Worm (Caenorhabditis elegans) whole organism, young adult: ENCODE measurements around the gene evl-20.
A peak's percentile ranks its signal among the peaks of the same experiment; 100 is the strongest.

Source experiments
- F49E8.2 ChIP-seq: sonication (generic microtip); optimal IDR thresholded peaks from 3 replicates; lab custom pipeline; 2017; ENCODE audit warnings: missing genetic modification characterization, mild to moderate bottlenecking, missing compliant biosample characterization, antibody characterized with exemption, moderate library complexity; ENCODE audit not compliant: insufficient read depth
- T07F8.4 ChIP-seq: sonication (generic microtip); optimal IDR thresholded peaks from 2 replicates; lab custom pipeline; 2016; ENCODE audit warnings: mild to moderate bottlenecking, missing genetic modification characterization, moderate library complexity, missing compliant biosample characterization
- Y53G8AR.9 ChIP-seq: fragments of 200-800 bp; sonication (Bioruptor generic); conservative IDR thresholded peaks from 2 replicates; pipeline ENCODE4 v1.3.6; 2022; ENCODE audit warnings: missing genetic modification reagents, missing genetic modification characterization, missing compliant biosample characterization
- Y79H2A.3 ChIP-seq: fragments of 200-800 bp; sonication (Bioruptor generic); conservative IDR thresholded peaks from 2 replicates; pipeline ENCODE4 v1.3.6; 2022; ENCODE audit warnings: missing genetic modification reagents, missing genetic modification characterization, missing compliant biosample characterization
- aptf-2 ChIP-seq: fragments of 200-800 bp; sonication (Bioruptor generic); conservative IDR thresholded peaks from 2 replicates; pipeline ENCODE4 v1.3.6; 2022; ENCODE audit warnings: missing genetic modification reagents, missing genetic modification characterization, missing compliant biosample characterization
- aptf-3 ChIP-seq: fragments of 200-800 bp; sonication (Bioruptor generic); IDR thresholded peaks from 2 replicates; pipeline ENCODE4 v1.3.6; 2022; ENCODE audit warnings: missing genetic modification characterization, missing compliant biosample characterization
- attf-5 ChIP-seq: fragments of 200-800 bp; sonication (Bioruptor generic); optimal IDR thresholded peaks from 2 replicates; lab custom pipeline; 2018; ENCODE audit warnings: mild to moderate bottlenecking, missing genetic modification characterization, missing compliant biosample characterization
- bed-1 ChIP-seq: fragments of 200-800 bp; sonication (Bioruptor generic); IDR thresholded peaks from 2 replicates; pipeline ENCODE4 v1.3.6; 2022; ENCODE audit warnings: missing genetic modification reagents, missing genetic modification characterization, missing compliant biosample characterization
- bed-2 ChIP-seq: fragments of 200-800 bp; sonication (Bioruptor generic); IDR thresholded peaks from 2 replicates; pipeline ENCODE4 v1.3.6; 2022; ENCODE audit warnings: missing genetic modification reagents, missing genetic modification characterization, missing compliant biosample characterization
- ceh-100 ChIP-seq: fragments of 200-800 bp; sonication (Bioruptor generic); IDR thresholded peaks from 2 replicates; pipeline ENCODE4 v1.3.6; 2022; ENCODE audit warnings: missing genetic modification reagents, missing genetic modification characterization, missing compliant biosample characterization
- chd-7 ChIP-seq: sonication (generic microtip); optimal IDR thresholded peaks from 2 replicates; lab custom pipeline; 2016; ENCODE audit warnings: mild to moderate bottlenecking, missing genetic modification characterization, moderate library complexity, missing compliant biosample characterization
- dox-1 ChIP-seq: fragments of 200-800 bp; sonication (Bioruptor generic); IDR thresholded peaks from 2 replicates; pipeline ENCODE4 v1.3.6; 2022; ENCODE audit warnings: missing genetic modification reagents, missing genetic modification characterization, missing compliant biosample characterization
- ekl-4 ChIP-seq: fragments of 200-800 bp; sonication (Bioruptor generic); IDR thresholded peaks from 2 replicates; pipeline ENCODE4 v1.3.6; 2022; ENCODE audit warnings: missing genetic modification reagents, missing genetic modification characterization, missing compliant biosample characterization
- ets-4 ChIP-seq: fragments of 200-800 bp; sonication (Bioruptor generic); optimal IDR thresholded peaks from 2 replicates; lab custom pipeline; 2018; ENCODE audit warnings: mild to moderate bottlenecking, missing genetic modification characterization, missing compliant biosample characterization
- gei-17 ChIP-seq: fragments of 200-800 bp; sonication (Bioruptor generic); optimal IDR thresholded peaks from 2 replicates; lab custom pipeline; 2018; ENCODE audit warnings: mild to moderate bottlenecking, missing genetic modification characterization, missing compliant biosample characterization
- him-1 ChIP-seq: sonication (generic microtip); optimal IDR thresholded peaks from 2 replicates; lab custom pipeline; 2016; ENCODE audit warnings: missing genotype, missing genetic modification reagents, missing genetic modification characterization, missing compliant biosample characterization
- hrde-1 ChIP-seq: sonication (generic microtip); optimal IDR thresholded peaks from 2 replicates; lab custom pipeline; 2016; ENCODE audit warnings: missing genetic modification characterization, mild to moderate bottlenecking, missing compliant biosample characterization, moderate library complexity, missing genotype, missing genetic modification reagents, borderline replicate concordance
- let-607 ChIP-seq, 2 experiments: fragments of 200-800 bp in 1 of 2; sonication (Bioruptor generic) in 1 of 2; sonication (generic microtip) in 1 of 2; optimal IDR thresholded peaks; 2 replicates each; lab custom pipeline; 2016 to 2018; ENCODE audit warnings: mild to moderate bottlenecking in 2 of 2, missing compliant biosample characterization in 2 of 2, missing genetic modification characterization in 2 of 2, moderate library complexity in 2 of 2, missing genotype in 1 of 2
- lin-26 ChIP-seq: fragments of 200-800 bp; sonication (Bioruptor generic); IDR thresholded peaks from 2 replicates; pipeline ENCODE4 v1.3.6; 2022; ENCODE audit warnings: missing genetic modification reagents, missing genetic modification characterization, missing compliant biosample characterization
- lin-35 ChIP-seq, 3 experiments: fragments of 150-350 bp in 2 of 3; sonication (generic microtip) in 1 of 3; optimal IDR thresholded peaks; 2 replicates each; lab custom pipeline; 2014 to 2018; ENCODE audit warnings: missing biosample characterization in 3 of 3, missing genetic modification characterization in 3 of 3, missing genetic modification reagents in 3 of 3
- lir-1 ChIP-seq: fragments of 200-800 bp; sonication (Bioruptor generic); conservative IDR thresholded peaks from 2 replicates; pipeline ENCODE4 v1.3.6; 2022; ENCODE audit warnings: missing genetic modification reagents, missing genetic modification characterization, missing compliant biosample characterization
- lsl-1 ChIP-seq: fragments of 200-800 bp; sonication (Bioruptor generic); optimal IDR thresholded peaks from 2 replicates; lab custom pipeline; 2018; ENCODE audit warnings: mild to moderate bottlenecking, missing genetic modification characterization, moderate library complexity, missing compliant biosample characterization
- lsy-27 ChIP-seq: sonication (generic microtip); optimal IDR thresholded peaks from 2 replicates; lab custom pipeline; 2017; ENCODE audit warnings: missing genetic modification characterization, mild to moderate bottlenecking, missing compliant biosample characterization, antibody characterized with exemption, missing genotype, borderline replicate concordance; ENCODE audit not compliant: insufficient read depth
- madf-6 ChIP-seq: fragments of 200-800 bp; sonication (Bioruptor generic); IDR thresholded peaks from 2 replicates; pipeline ENCODE4 v1.3.6; 2022; ENCODE audit warnings: missing genetic modification reagents, missing genetic modification characterization, missing compliant biosample characterization
- mxl-1 ChIP-seq: sonication (generic microtip); optimal IDR thresholded peaks from 2 replicates; lab custom pipeline; 2016; ENCODE audit warnings: missing genetic modification characterization, missing compliant biosample characterization
- nfya-1 ChIP-seq: sonication (generic microtip); optimal IDR thresholded peaks from 2 replicates; lab custom pipeline; 2017; ENCODE audit warnings: antibody characterized with exemption, missing compliant biosample characterization, missing genetic modification characterization, borderline replicate concordance; ENCODE audit not compliant: insufficient read depth
- nfyb-1 ChIP-seq: fragments of 200-800 bp; sonication (Bioruptor generic); IDR thresholded peaks from 2 replicates; pipeline ENCODE4 v1.3.6; 2022; ENCODE audit warnings: missing genetic modification reagents, missing genetic modification characterization, missing compliant biosample characterization
- nhr-179 ChIP-seq: sonication (generic microtip); optimal IDR thresholded peaks from 2 replicates; lab custom pipeline; 2016; ENCODE audit warnings: mild to moderate bottlenecking, missing genetic modification characterization, missing compliant biosample characterization
- nhr-90 ChIP-seq: sonication (generic microtip); optimal IDR thresholded peaks from 2 replicates; lab custom pipeline; 2016; ENCODE audit warnings: missing genotype, mild to moderate bottlenecking, missing genetic modification characterization, missing compliant biosample characterization
- rec-8 ChIP-seq, 2 experiments: sonication (generic microtip); optimal IDR thresholded peaks; 2 replicates each; lab custom pipeline; 2016; ENCODE audit warnings: mild to moderate bottlenecking in 2 of 2, missing genetic modification characterization in 2 of 2, missing genetic modification reagents in 2 of 2, missing genotype in 2 of 2, missing biosample characterization in 1 of 2, missing compliant biosample characterization in 1 of 2, moderate library complexity in 1 of 2
- snpc-1.1 ChIP-seq: sonication (generic microtip); optimal IDR thresholded peaks from 2 replicates; lab custom pipeline; 2017; ENCODE audit warnings: missing genetic modification characterization, mild to moderate bottlenecking, missing compliant biosample characterization, antibody characterized with exemption, moderate library complexity, missing genotype, missing genetic modification reagents; ENCODE audit not compliant: insufficient read depth
- snpc-1.3 ChIP-seq: sonication (generic microtip); optimal IDR thresholded peaks from 2 replicates; lab custom pipeline; 2017; ENCODE audit warnings: missing genetic modification characterization, mild to moderate bottlenecking, missing compliant biosample characterization, antibody characterized with exemption, moderate library complexity, missing genotype, missing genetic modification reagents; ENCODE audit not compliant: insufficient read depth
- snpc-4 ChIP-seq, 5 experiments: fragments of 150-350 bp in 1 of 5; sonication (generic microtip) in 4 of 5; optimal IDR thresholded peaks; 2 replicates each; lab custom pipeline; 2014 to 2018; ENCODE audit warnings: missing genetic modification characterization in 5 of 5, missing biosample characterization in 3 of 5, antibody characterized with exemption in 2 of 5, mild to moderate bottlenecking in 2 of 5, missing compliant biosample characterization in 2 of 5, missing genotype in 2 of 5, moderate library complexity in 2 of 5, missing genetic modification reagents in 1 of 5
- somi-1 ChIP-seq: fragments of 200-800 bp; sonication (Bioruptor generic); optimal IDR thresholded peaks from 2 replicates; lab custom pipeline; 2018; ENCODE audit warnings: mild to moderate bottlenecking, missing genetic modification characterization, missing compliant biosample characterization
- tbp1 ChIP-seq: fragments of 200-800 bp; sonication (Bioruptor generic); optimal IDR thresholded peaks from 2 replicates; lab custom pipeline; 2018; ENCODE audit warnings: mild to moderate bottlenecking, missing genetic modification characterization, missing compliant biosample characterization
- unc-130 ChIP-seq: sonication (generic microtip); optimal IDR thresholded peaks from 2 replicates; lab custom pipeline; 2016; ENCODE audit warnings: missing genetic modification reagents, missing genetic modification characterization, missing compliant biosample characterization
- unc-62 ChIP-seq: fragments of 150-350 bp; optimal IDR thresholded peaks from 2 replicates; lab custom pipeline; 2014; ENCODE audit warnings: missing biosample characterization, missing genetic modification reagents, missing genetic modification characterization
- zim-3 ChIP-seq: sonication (generic microtip); optimal IDR thresholded peaks from 2 replicates; lab custom pipeline; 2017; ENCODE audit warnings: mild to moderate bottlenecking, missing genetic modification characterization, moderate library complexity, missing compliant biosample characterization
- ztf-25 ChIP-seq: fragments of 200-800 bp; sonication (Bioruptor generic); IDR thresholded peaks from 2 replicates; pipeline ENCODE4 v1.3.6; 2022; ENCODE audit warnings: missing genetic modification reagents, missing genetic modification characterization, missing compliant biosample characterization

Gene evl-20

ce11 chrII:8419015-8419414 lies 25.1 kb upstream of the evl-20 start:
- TF ChIP-seq zim-3 (tag; lab: Kevin White, UChicago) (no peak), nhr-179 (tag; lab: Kevin White, UChicago) (no peak), tbp1 (no peak), mxl-1 (tag; lab: Kevin White, UChicago) (no peak), Y53G8AR.9 (no peak), nfyb-1 (GFP tag; lab: Robert Waterston, UW) (no peak), snpc-4 (GFP tag; optimal IDR thresholded peaks at IDR 0.05; lab: Kevin White, UChicago) (no peak), snpc-4 (tag; optimal IDR thresholded peaks at IDR 0.05; lab: Kevin White, UChicago) (no peak), let-607 (tag; optimal IDR thresholded peaks at IDR 0.05; lab: Kevin White, UChicago) (no peak), bed-1 (GFP tag; lab: Robert Waterston, UW) (no peak), nhr-90 (tag; lab: Kevin White, UChicago) (no peak), lin-26 (GFP tag; lab: Robert Waterston, UW) (no peak), aptf-2 (no peak), lsl-1 (GFP tag; lab: Kevin White, UChicago) (no peak), ets-4 (GFP tag; lab: Kevin White, UChicago) (no peak)

- peak; percentile 12 for TF ChIP-seq hrde-1 (tag; lab: Kevin White, UChicago)
Measured at ce11 chrII:8419798-8420197, 24.3 kb upstream of the evl-20 start, which contains the start of gene F14E5.8. TSS of gene F14E5.8 (plus strand) at chrII:8420098.

- no peak for TF ChIP-seq gei-17 (GFP tag; lab: Kevin White, UChicago)
- TF ChIP-seq lir-1 (GFP tag; lab: Robert Waterston, UW): no peak
- peak; percentile 19 for TF ChIP-seq F49E8.2 (tag; lab: Kevin White, UChicago)
- no peak for TF ChIP-seq lin-35 (GFP tag; optimal IDR thresholded peaks at IDR 0.05; lab: Kevin White, UChicago)
- no peak for TF ChIP-seq unc-130 (GFP tag; lab: Kevin White, UChicago)
- TF ChIP-seq dox-1: no peak
- TF ChIP-seq madf-6 (GFP tag; lab: Robert Waterston, UW): no peak
- no peak for TF ChIP-seq nfya-1
- no peak for TF ChIP-seq unc-62
Measured at ce11 chrII:8420775-8421388, 23.2 kb upstream of the evl-20 start.

- TF ChIP-seq ztf-25 (GFP tag; lab: Robert Waterston, UW) (no peak), attf-5 (no peak), gei-17 (GFP tag; lab: Kevin White, UChicago) (no peak), snpc-1.3 (tag; lab: Kevin White, UChicago) (no peak), somi-1 (no peak), him-1 (tag; lab: Kevin White, UChicago) (no peak), lsy-27 (tag; lab: Kevin White, UChicago) (no peak), ekl-4 (no peak), bed-2 (no peak), aptf-3 (GFP tag; lab: Robert Waterston, UW) (no peak), T07F8.4 (tag; lab: Kevin White, UChicago) (no peak), snpc-1.1 (tag; lab: Kevin White, UChicago) (no peak), rec-8 (tag; optimal IDR thresholded peaks at IDR 0.05; lab: Kevin White, UChicago) (no peak), nfya-1 (no peak), ceh-100 (GFP tag; lab: Robert Waterston, UW) (no peak), chd-7 (tag; lab: Kevin White, UChicago) (no peak), Y79H2A.3 (GFP tag; lab: Robert Waterston, UW) (no peak)
Measured at ce11 chrII:8428758-8428946, 15.5 kb upstream of the evl-20 start, which contains the start of gene F14E5.2. TSS of gene F14E5.2 (minus strand) at chrII:8428858.
